Fruit fly (Drosophila melanogaster) whole organism, pupa: ENCODE data around the gene CG43880.

Source experiments
- CG14655 ChIP-seq: fragments of 200-800 bp; sonication (Bioruptor generic); optimal IDR thresholded peaks from 3 replicates; lab custom pipeline; 2017; ENCODE audit warnings: mild to moderate bottlenecking, missing biosample characterization, missing genetic modification reagents, missing genetic modification characterization
- CG8159 ChIP-seq: fragments of 200-800 bp; sonication (Bioruptor generic); optimal IDR thresholded peaks from 3 replicates; lab custom pipeline; 2018; ENCODE audit warnings: missing biosample characterization, mild to moderate bottlenecking, missing genetic modification characterization, moderate library complexity
- CG9948 ChIP-seq: fragments of 200-800 bp; sonication (Bioruptor generic); optimal IDR thresholded peaks from 2 replicates; lab custom pipeline; 2018; ENCODE audit warnings: missing biosample characterization, mild to moderate bottlenecking, missing genetic modification characterization, moderate library complexity
- gl ChIP-seq: fragments of 200-800 bp; sonication (Bioruptor generic); optimal IDR thresholded peaks from 2 replicates; lab custom pipeline; 2018; ENCODE audit warnings: missing biosample characterization, mild to moderate bottlenecking, missing genetic modification characterization
- rn ChIP-seq: fragments of 200-800 bp; sonication (Bioruptor generic); IDR thresholded peaks from 2 replicates; pipeline ENCODE4 v1.3.6; 2022; ENCODE audit warnings: missing biosample characterization, missing genetic modification characterization

dm6 chr3L:7938638-7939037 lies 7.5 kb downstream of the CG43880 start:
- TF ChIP-seq CG8159 (tag; lab: Kevin White, UChicago), result no peak
- TF ChIP-seq gl (tag; lab: Kevin White, UChicago), result no peak
- no peak for TF ChIP-seq rn (GFP tag; lab: Robert Waterston, UW)
- no peak for TF ChIP-seq CG9948
- no peak for TF ChIP-seq CG14655 (GFP tag; lab: Kevin White, UChicago)
